Fruit fly (Drosophila melanogaster) whole organism: ENCODE results near the gene rtet.

Experiments used
- CG8478 ChIP-seq: fragments of >200 bp; optimal IDR thresholded peaks from 2 replicates; lab custom pipeline; 2018; ENCODE audit warnings: inconsistent platforms
- Dll ChIP-seq: fragments of >200 bp; optimal IDR thresholded peaks from 2 replicates; lab custom pipeline; 2017

- no peak for TF ChIP-seq CG8478 (lab: Kevin White, UChicago)
- TF ChIP-seq Dll = no peak
These were observed 32.2 kb downstream of the rtet start, which contains the start of gene SNF4Agamma for dm6 chr3R:21140458-21140857.
